Fruit fly (Drosophila melanogaster): ENCODE results near the gene CG14851.

dm6 chr3R:14586480-14587443 lies 24.6 kb downstream of the CG14851 start:
- TF ChIP-seq lz (GFP tag; optimal IDR thresholded peaks at IDR 0.05) (no peak), cyc (GFP tag; optimal IDR thresholded peaks at IDR 0.05) (no peak), topi (GFP tag; optimal IDR thresholded peaks at IDR 0.05) (no peak), CG6276 (GFP tag; optimal IDR thresholded peaks at IDR 0.05) (no peak), CG31627 (GFP tag; optimal IDR thresholded peaks at IDR 0.05) (no peak), Sox102F (GFP tag; optimal IDR thresholded peaks at IDR 0.05) (no peak), dac (GFP tag; optimal IDR thresholded peaks at IDR 0.05) (no peak), Hr39 (GFP tag; optimal IDR thresholded peaks at IDR 0.05) (no peak), CG11762 (GFP tag; optimal IDR thresholded peaks at IDR 0.05; ENCODE audit: insufficient read depth) (no peak), fd59A (GFP tag; optimal IDR thresholded peaks at IDR 0.05) (no peak), CG32006 (GFP tag; optimal IDR thresholded peaks at IDR 0.05) (no peak), Smox (GFP tag; optimal IDR thresholded peaks at IDR 0.05) (no peak), CG8632 (GFP tag; optimal IDR thresholded peaks at IDR 0.05) (no peak), Met (GFP tag; optimal IDR thresholded peaks at IDR 0.05) (no peak)
